Fruit fly (Drosophila melanogaster) whole organism, embryonic: ENCODE measurements around the gene eya.
A peak's percentile ranks its signal among the peaks of the same experiment; 100 is the strongest.

ENCODE experiments used
- Awh ChIP-seq: fragments of 200-800 bp; sonication (Bioruptor generic); IDR thresholded peaks from 2 replicates; pipeline ENCODE4, ENCODE4 v1.3.6; 2022; ENCODE audit warnings: missing biosample characterization, missing genetic modification characterization
- CG10147 ChIP-seq: fragments of 200-800 bp; sonication (Bioruptor generic); optimal IDR thresholded peaks from 2 replicates; lab custom pipeline; 2019; ENCODE audit warnings: missing biosample characterization, mild to moderate bottlenecking, missing genetic modification characterization, moderate library complexity
- CG10366 ChIP-seq: fragments of 200-800 bp; sonication (Bioruptor generic); IDR thresholded peaks from 2 replicates; pipeline ENCODE4 v1.3.6; 2022; ENCODE audit warnings: missing biosample characterization, missing genetic modification characterization
- CG10543 ChIP-seq: fragments of 200-800 bp; sonication (Bioruptor generic); optimal IDR thresholded peaks from 3 replicates; lab custom pipeline; 2017; ENCODE audit warnings: missing biosample characterization, mild to moderate bottlenecking, missing genetic modification characterization, moderate library complexity
- CG11695 ChIP-seq: fragments of 200-800 bp; sonication (Bioruptor generic); IDR thresholded peaks from 3 replicates; pipeline ENCODE4 v1.3.6; 2022; ENCODE audit warnings: missing biosample characterization, missing genetic modification characterization
- CG12071 ChIP-seq: fragments of 200-800 bp; sonication (Bioruptor generic); optimal IDR thresholded peaks from 3 replicates; lab custom pipeline; 2018; ENCODE audit warnings: missing biosample characterization, mild to moderate bottlenecking, missing genetic modification characterization
- CG13123 ChIP-seq: fragments of 200-800 bp; sonication (Bioruptor generic); optimal IDR thresholded peaks from 2 replicates; lab custom pipeline; 2016; ENCODE audit warnings: missing biosample characterization, missing genetic modification characterization
- CG13287 ChIP-seq: fragments of 200-800 bp; sonication (Bioruptor generic); IDR thresholded peaks from 2 replicates; pipeline ENCODE4 v1.3.6; 2022; ENCODE audit warnings: missing biosample characterization, missing genetic modification characterization; ENCODE audit not compliant: partially characterized antibody
- CG15073 ChIP-seq: fragments of 200-800 bp; sonication (Bioruptor generic); optimal IDR thresholded peaks from 2 replicates; lab custom pipeline; 2016; ENCODE audit warnings: missing biosample characterization, missing genetic modification characterization
- CG17568 ChIP-seq: fragments of 200-800 bp; sonication (Bioruptor generic); optimal IDR thresholded peaks from 2 replicates; lab custom pipeline; 2018; ENCODE audit warnings: missing biosample characterization, mild to moderate bottlenecking, missing genetic modification characterization, moderate library complexity
- CG32767 ChIP-seq: fragments of 200-800 bp; sonication (Bioruptor generic); IDR thresholded peaks from 2 replicates; pipeline ENCODE4 v1.3.6; 2022; ENCODE audit warnings: missing biosample characterization, missing genetic modification characterization
- CG32772 ChIP-seq: fragments of 200-800 bp; sonication (Bioruptor generic); IDR thresholded peaks from 2 replicates; pipeline ENCODE4 v1.3.6; 2022; ENCODE audit warnings: missing biosample characterization, missing genetic modification characterization
- CG34422 ChIP-seq: fragments of 200-800 bp; sonication (Bioruptor generic); IDR thresholded peaks from 3 replicates; pipeline ENCODE4 v1.3.6; 2022; ENCODE audit warnings: missing biosample characterization, missing genetic modification characterization
- CG4282 ChIP-seq: fragments of 200-800 bp; sonication (Bioruptor generic); optimal IDR thresholded peaks from 2 replicates; lab custom pipeline; 2016; ENCODE audit warnings: missing biosample characterization, missing genetic modification characterization
- CG7745 ChIP-seq: fragments of 200-800 bp; sonication (Bioruptor generic); optimal IDR thresholded peaks from 2 replicates; lab custom pipeline; 2018; ENCODE audit warnings: missing biosample characterization, mild to moderate bottlenecking, missing genetic modification characterization, moderate library complexity
- CG8478 ChIP-seq: fragments of >200 bp; optimal IDR thresholded peaks from 2 replicates; lab custom pipeline; 2018
- CG9932 ChIP-seq: fragments of 200-800 bp; sonication (Bioruptor generic); IDR thresholded peaks from 2 replicates; pipeline ENCODE4 v1.3.6; 2022; ENCODE audit warnings: missing biosample characterization, missing genetic modification characterization
- Ets65A ChIP-seq: fragments of 200-800 bp; sonication (Bioruptor generic); peaks from one replicate; lab custom pipeline; 2016; ENCODE audit warnings: missing biosample characterization, missing genetic modification characterization
- Hmr ChIP-seq: fragments of 200-800 bp; sonication (Bioruptor generic); optimal IDR thresholded peaks from 3 replicates; lab custom pipeline; 2017; ENCODE audit warnings: mild to moderate bottlenecking, missing biosample characterization, missing genetic modification reagents, missing genetic modification characterization
- Hr78 ChIP-seq, 2 experiments: fragments of 200-800 bp in 1 of 2; fragments of >200 bp in 1 of 2; sonication (Bioruptor generic) in 1 of 2; optimal IDR thresholded peaks; 2 replicates each; lab custom pipeline; 2017 to 2019; ENCODE audit warnings: missing biosample characterization in 2 of 2, missing genetic modification characterization in 2 of 2, mild to moderate bottlenecking in 1 of 2, moderate library complexity in 1 of 2
- Lpt ChIP-seq: fragments of >200 bp; optimal IDR thresholded peaks from 2 replicates; lab custom pipeline; 2018; ENCODE audit warnings: missing biosample characterization, missing genetic modification characterization
- Scr ChIP-seq: fragments of 200-800 bp; sonication (Bioruptor generic); IDR thresholded peaks from 2 replicates; pipeline ENCODE4 v1.3.6; 2022; ENCODE audit warnings: missing biosample characterization, missing genetic modification characterization; ENCODE audit not compliant: partially characterized antibody
- Stat92E ChIP-seq, 3 experiments: fragments of >200 bp in 2 of 3; fragments of 200-800 bp in 1 of 3; sonication (Bioruptor generic) in 1 of 3; optimal IDR thresholded peaks; 2 replicates each; lab custom pipeline; 2017 to 2019; ENCODE audit warnings: missing biosample characterization in 3 of 3, missing genetic modification characterization in 3 of 3, mild to moderate bottlenecking in 1 of 3, moderate library complexity in 1 of 3
- Trl ChIP-seq, 3 experiments: fragments of >200 bp in 2 of 3; fragments of 200-800 bp in 1 of 3; sonication (Bioruptor generic) in 1 of 3; optimal IDR thresholded peaks; 2 replicates in 1 of 3; 3 replicates in 2 of 3; lab custom pipeline; 2016 to 2017; ENCODE audit warnings: missing biosample characterization in 1 of 3, missing genetic modification characterization in 1 of 3
- abd-A ChIP-seq: fragments of 200-800 bp; sonication (Bioruptor generic); optimal IDR thresholded peaks from 3 replicates; lab custom pipeline; 2019; ENCODE audit warnings: missing biosample characterization, mild to moderate bottlenecking, missing genetic modification characterization, moderate library complexity
- ash1 ChIP-seq: fragments of 200-800 bp; sonication (Bioruptor generic); optimal IDR thresholded peaks from 2 replicates; lab custom pipeline; 2018; ENCODE audit warnings: missing biosample characterization, mild to moderate bottlenecking, missing genetic modification characterization
- cg ChIP-seq: fragments of 200-800 bp; sonication (Bioruptor generic); optimal IDR thresholded peaks from 3 replicates; lab custom pipeline; 2019; ENCODE audit warnings: missing biosample characterization, mild to moderate bottlenecking, missing genetic modification characterization, moderate library complexity
- crol ChIP-seq: fragments of 200-800 bp; sonication (Bioruptor generic); IDR thresholded peaks from 2 replicates; pipeline ENCODE4 v1.3.6; 2022; ENCODE audit warnings: missing biosample characterization, missing genetic modification characterization
- ewg ChIP-seq: fragments of 200-800 bp; sonication (Bioruptor generic); optimal IDR thresholded peaks from 3 replicates; lab custom pipeline; 2017; ENCODE audit warnings: mild to moderate bottlenecking, missing biosample characterization, missing genetic modification reagents, missing genetic modification characterization
- gcm ChIP-seq: fragments of 200-800 bp; sonication (Bioruptor generic); optimal IDR thresholded peaks from 2 replicates; lab custom pipeline; 2019; ENCODE audit warnings: missing biosample characterization, mild to moderate bottlenecking, missing genetic modification characterization, moderate library complexity
- grn ChIP-seq: fragments of 200-800 bp; sonication (Bioruptor generic); optimal IDR thresholded peaks from 3 replicates; lab custom pipeline; 2017; ENCODE audit warnings: missing biosample characterization, missing genetic modification characterization
- klu ChIP-seq: fragments of 200-800 bp; sonication (Bioruptor generic); IDR thresholded peaks from 2 replicates; pipeline ENCODE4 v1.3.6; 2022; ENCODE audit warnings: missing biosample characterization, missing genetic modification characterization
- kni ChIP-seq: fragments of 200-800 bp; sonication (Bioruptor generic); optimal IDR thresholded peaks from 3 replicates; lab custom pipeline; 2017; ENCODE audit warnings: mild to moderate bottlenecking, missing biosample characterization, missing genetic modification reagents, missing genetic modification characterization
- mld ChIP-seq: fragments of 200-800 bp; sonication (Bioruptor generic); IDR thresholded peaks from 3 replicates; pipeline ENCODE4 v1.3.6; 2022; ENCODE audit warnings: missing biosample characterization, missing genetic modification characterization; ENCODE audit not compliant: partially characterized antibody
- oc ChIP-seq: fragments of 200-800 bp; sonication (Bioruptor generic); optimal IDR thresholded peaks from 2 replicates; lab custom pipeline; 2018; ENCODE audit warnings: missing biosample characterization, mild to moderate bottlenecking, missing genetic modification characterization, moderate library complexity
- pan ChIP-seq, 4 experiments: fragments of >200 bp in 3 of 4; fragments of 200-800 bp in 1 of 4; sonication (Bioruptor generic) in 1 of 4; optimal IDR thresholded peaks in 3 of 4; IDR thresholded peaks in 1 of 4; 2 replicates each; pipeline versions ENCODE4 v1.3.6 to Lab custom; 2017 to 2022; ENCODE audit warnings: missing biosample characterization in 2 of 4, missing genetic modification characterization in 2 of 4, mixed read lengths in 1 of 4
- pho ChIP-seq: fragments of 200-800 bp; sonication (Bioruptor generic); optimal IDR thresholded peaks from 2 replicates; lab custom pipeline; 2016; ENCODE audit warnings: missing biosample characterization, missing genetic modification characterization
- pros ChIP-seq: fragments of 200-800 bp; sonication (Bioruptor generic); optimal IDR thresholded peaks from 3 replicates; lab custom pipeline; 2019; ENCODE audit warnings: missing biosample characterization, mild to moderate bottlenecking, missing genetic modification characterization, moderate library complexity
- pzg ChIP-seq: fragments of 200-800 bp; sonication (Bioruptor generic); optimal IDR thresholded peaks from 3 replicates; lab custom pipeline; 2018; ENCODE audit warnings: missing biosample characterization, mild to moderate bottlenecking, missing genetic modification characterization, moderate library complexity
- sd ChIP-seq: fragments of 200-800 bp; sonication (Bioruptor generic); optimal IDR thresholded peaks from 3 replicates; lab custom pipeline; 2018; ENCODE audit warnings: missing biosample characterization, mild to moderate bottlenecking, missing genetic modification characterization, moderate library complexity
- sna ChIP-seq: fragments of 200-800 bp; sonication (Bioruptor generic); IDR thresholded peaks from 2 replicates; pipeline ENCODE4 v1.3.6; 2022; ENCODE audit warnings: missing biosample characterization, missing genetic modification characterization; ENCODE audit not compliant: partially characterized antibody
- sqz ChIP-seq: fragments of 200-800 bp; sonication (Bioruptor generic); optimal IDR thresholded peaks from 3 replicates; lab custom pipeline; 2018; ENCODE audit warnings: missing biosample characterization, mild to moderate bottlenecking, missing genetic modification characterization
- unc-4 ChIP-seq: fragments of 200-800 bp; sonication (Bioruptor generic); IDR thresholded peaks from 2 replicates; pipeline ENCODE4 v1.3.6; 2022; ENCODE audit warnings: missing biosample characterization, missing genetic modification characterization; ENCODE audit not compliant: partially characterized antibody

eya gene

DNA sequence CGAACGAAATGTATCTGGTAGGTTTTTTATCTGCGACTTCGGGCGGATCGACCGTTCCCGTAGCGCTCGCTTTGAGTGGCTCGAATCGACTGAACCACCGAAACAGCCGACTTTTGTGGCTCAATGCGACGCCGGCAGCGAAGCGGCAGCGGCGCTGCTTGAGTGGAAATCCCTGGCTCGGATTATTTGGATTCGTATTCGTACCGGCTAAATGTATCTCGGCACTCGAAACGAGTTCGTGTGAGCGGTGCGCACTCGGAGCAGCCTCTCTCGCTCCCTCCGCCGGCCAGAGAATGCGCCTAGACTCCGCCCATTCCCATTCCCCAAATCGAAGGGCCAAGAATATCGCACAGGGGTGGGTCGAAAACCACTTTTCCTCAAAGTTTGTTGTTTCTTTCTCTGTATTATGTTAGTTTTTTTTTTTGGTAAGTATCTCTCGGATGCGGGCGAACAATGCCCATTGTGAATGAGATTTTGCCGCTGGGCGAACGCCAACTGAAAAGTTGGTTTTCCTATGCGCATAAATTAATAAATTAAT lies 10.7 kb downstream of the eya start (continued):
- no peak for TF ChIP-seq Hmr (GFP tag; lab: Kevin White, UChicago)
- peak; percentile 25 for TF ChIP-seq CG17568 (GFP tag; lab: Kevin White, UChicago)
- TF ChIP-seq ewg, result peak; percentile 33
- no peak for TF ChIP-seq CG13123 (GFP tag; lab: Kevin White, UChicago)
- TF ChIP-seq Lpt (GFP tag; lab: Kevin White, UChicago), result no peak
- TF ChIP-seq oc, result peak; percentile 41
- TF ChIP-seq sna (GFP tag; lab: Robert Waterston, UW), result peak; percentile 62; the same call in 1 of the 2 replicates
- TF ChIP-seq ash1 (GFP tag; lab: Kevin White, UChicago), result peak; percentile 8
- TF ChIP-seq gcm (GFP tag; lab: Kevin White, UChicago), result peak; percentile 68
- no peak for TF ChIP-seq CG10366 (GFP tag; lab: Robert Waterston, UW)
- TF ChIP-seq CG13287 (GFP tag; lab: Robert Waterston, UW), result peak; percentile 57
- 0 out of 2 replicates have a peak, but pooled peaks have one; percentile 31 for TF ChIP-seq CG32767 (GFP tag; lab: Robert Waterston, UW)
- no peak for TF ChIP-seq CG11695
- TF ChIP-seq CG12071 (GFP tag; lab: Kevin White, UChicago), result no peak
- TF ChIP-seq Trl (optimal IDR thresholded peaks at IDR 0.05; lab: Kevin White, UChicago), result peak in 1 of 2 experiments; percentile 9
- TF ChIP-seq Trl (GFP tag; optimal IDR thresholded peaks at IDR 0.05; lab: Kevin White, UChicago), result no peak
- TF ChIP-seq CG34422, result peak; percentile 27; the same call in 1 of the 3 replicates
- no peak for TF ChIP-seq CG10543 (GFP tag; lab: Kevin White, UChicago)
- peak; percentile 66 for TF ChIP-seq pros (GFP tag; lab: Kevin White, UChicago)
- TF ChIP-seq grn (GFP tag; lab: Kevin White, UChicago), result no peak
- no peak for TF ChIP-seq pho (GFP tag; lab: Kevin White, UChicago)
- peak; percentile 39; the same call in 1 of the 2 replicates for TF ChIP-seq unc-4
- no peak for TF ChIP-seq pzg (GFP tag; lab: Kevin White, UChicago)
- TF ChIP-seq CG4282, result no peak
- peak; percentile 41; the same call in 1 of the 2 replicates for TF ChIP-seq CG32772 (GFP tag; lab: Robert Waterston, UW)
- no peak for TF ChIP-seq CG9932
- TF ChIP-seq Scr (GFP tag; lab: Robert Waterston, UW), result peak; percentile 47; the same call in 1 of the 2 replicates
- 0 out of 3 replicates have a peak, but pooled peaks have one; percentile 63 for TF ChIP-seq mld (GFP tag; lab: Robert Waterston, UW)
- TF ChIP-seq, all 482 proteins: peak for 51

DNA sequence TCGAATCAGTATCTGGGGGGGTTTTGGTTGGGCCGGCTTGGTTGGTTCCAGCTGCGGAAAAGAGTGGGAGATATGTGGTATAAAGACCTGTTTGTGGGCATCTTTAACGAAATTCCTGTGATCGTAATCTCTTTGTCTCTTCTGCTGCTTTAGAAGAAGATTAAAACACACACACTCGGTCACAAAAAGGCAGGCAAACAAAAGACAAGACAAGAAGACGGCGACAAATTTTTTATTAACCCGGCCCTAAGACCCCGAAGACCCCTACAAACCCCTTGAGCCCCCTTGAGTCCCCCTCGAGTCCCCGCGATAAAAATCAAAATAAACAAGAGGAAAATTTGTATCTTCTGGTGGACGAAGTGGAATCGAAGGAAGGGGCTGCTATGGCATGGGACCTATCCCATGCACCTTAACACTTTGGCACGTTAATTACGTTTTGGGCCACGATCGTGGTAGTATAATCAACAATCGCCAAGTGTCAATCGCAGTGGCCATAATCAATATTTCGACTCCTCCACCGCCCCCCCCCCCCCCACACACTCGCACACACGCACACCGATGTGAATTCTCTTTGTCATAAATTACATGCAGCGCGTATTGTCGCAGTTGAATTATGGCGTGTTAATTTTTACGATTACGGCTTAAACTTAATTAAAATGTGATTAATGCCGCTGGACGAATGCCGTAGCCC lies 12.5 kb downstream of the eya start:
- TF ChIP-seq grn (GFP tag; lab: Kevin White, UChicago), result peak; percentile 96
- peak; percentile 47 for TF ChIP-seq abd-A (tag; lab: Kevin White, UChicago)
- peak; percentile 46 for TF ChIP-seq Ets65A (GFP tag; lab: Kevin White, UChicago)
- peak; percentile 58 for TF ChIP-seq kni (GFP tag; lab: Kevin White, UChicago)
- peak; percentile 71 for TF ChIP-seq CG7745 (tag; lab: Kevin White, UChicago)
- 0 out of 2 replicates have a peak, but pooled peaks have one; percentile 13 for TF ChIP-seq Awh (GFP tag; lab: Robert Waterston, UW)
- peak; percentile 80 for TF ChIP-seq oc
- peak in 1 of 3 experiments; percentile 16 for TF ChIP-seq Stat92E (GFP tag; optimal IDR thresholded peaks at IDR 0.05; lab: Kevin White, UChicago)
- TF ChIP-seq pros (GFP tag; lab: Kevin White, UChicago), result peak; percentile 94
- no peak for TF ChIP-seq pan (optimal IDR thresholded peaks at IDR 0.05; lab: Kevin White, UChicago)
- TF ChIP-seq pan (GFP tag; optimal IDR thresholded peaks at IDR 0.05 in 1 of 2, IDR thresholded peaks at IDR 0.05 in 1 of 2), result no peak
- no peak for TF ChIP-seq CG10147
- TF ChIP-seq klu (GFP tag; lab: Robert Waterston, UW), result no peak
- TF ChIP-seq Hr78 (GFP tag; optimal IDR thresholded peaks at IDR 0.05; lab: Kevin White, UChicago), result peak in 1 of 2 experiments; percentile 23
- TF ChIP-seq CG8478 (lab: Kevin White, UChicago), result no peak
- TF ChIP-seq sd (tag; lab: Kevin White, UChicago), result peak; percentile 83
- TF ChIP-seq crol (GFP tag; lab: Robert Waterston, UW), result peak; percentile 84
- TF ChIP-seq sqz (GFP tag; lab: Kevin White, UChicago), result peak; percentile 41
- no peak for TF ChIP-seq CG15073 (GFP tag; lab: Kevin White, UChicago)
- peak; percentile 39 for TF ChIP-seq cg (GFP tag; lab: Kevin White, UChicago)
